Worm (Caenorhabditis elegans): ENCODE data around the gene B0310.6.

ce11 chrX:514023-514422, 16.8 kb downstream of the B0310.6 start:
- TF ChIP-seq lin-15B (tag; optimal IDR thresholded peaks at IDR 0.05), result no peak
- TF ChIP-seq lir-3 (tag; optimal IDR thresholded peaks at IDR 0.05), result no peak
- no peak for TF ChIP-seq unc-39 (tag; optimal IDR thresholded peaks at IDR 0.05)
- no peak for TF ChIP-seq lin-39 (tag; optimal IDR thresholded peaks at IDR 0.05)
- no peak for TF ChIP-seq zag-1 (tag; optimal IDR thresholded peaks at IDR 0.05)
- no peak for TF ChIP-seq ztf-11 (tag; optimal IDR thresholded peaks at IDR 0.05)
